Worm (Caenorhabditis elegans): Measurements from ENCODE around the gene saeg-1.

saeg-1 gene

ce11 chrV:10896706-10897105 lies 31.2 kb upstream of the saeg-1 start:
- TF ChIP-seq flt-1 (GFP tag; IDR thresholded peaks at IDR 0.05) (no peak), ztf-23 (GFP tag; IDR thresholded peaks at IDR 0.05) (no peak), tab-1 (GFP tag; IDR thresholded peaks at IDR 0.05) (no peak), med-1 (GFP tag; optimal IDR thresholded peaks at IDR 0.05; ENCODE audit: insufficient read depth) (no peak), ztf-29 (GFP tag; IDR thresholded peaks at IDR 0.05) (no peak), T22C8.4 (GFP tag; IDR thresholded peaks at IDR 0.05) (no peak), cog-1 (tag; optimal IDR thresholded peaks at IDR 0.05) (no peak), klf-2 (GFP tag; conservative IDR thresholded peaks at IDR 0.05) (no peak), ref-1 (GFP tag; conservative IDR thresholded peaks at IDR 0.05) (no peak)

- TF ChIP-seq klf-2 (GFP tag; conservative IDR thresholded peaks at IDR 0.05) = no peak
- no peak for TF ChIP-seq ref-1 (GFP tag; conservative IDR thresholded peaks at IDR 0.05)
- TF ChIP-seq flt-1 (GFP tag; IDR thresholded peaks at IDR 0.05) = no peak
- no peak for TF ChIP-seq tab-1 (GFP tag; IDR thresholded peaks at IDR 0.05)
- TF ChIP-seq cog-1 (tag; optimal IDR thresholded peaks at IDR 0.05) = no peak
- TF ChIP-seq med-1 (GFP tag; optimal IDR thresholded peaks at IDR 0.05; ENCODE audit: insufficient read depth) = no peak
- no peak for TF ChIP-seq ztf-29 (GFP tag; IDR thresholded peaks at IDR 0.05)
- no peak for TF ChIP-seq ztf-23 (GFP tag; IDR thresholded peaks at IDR 0.05)
- no peak for TF ChIP-seq T22C8.4 (GFP tag; IDR thresholded peaks at IDR 0.05)
Measured at ce11 chrV:10896295-10896694, 30.8 kb upstream of the saeg-1 start, which contains the start of gene F32D8.13. TSS of gene F32D8.13 (minus strand) at chrV:10896543.

ce11 chrV:10894601-10895000 lies 29.1 kb upstream of the saeg-1 start, which contains the start of the genes F32D8.14 and F32D8.5:
TSS of gene F32D8.14 (minus strand) at chrV:10894788.
TSS of gene F32D8.5 (plus strand) at chrV:10894800.
- TF ChIP-seq T22C8.4 (GFP tag; IDR thresholded peaks at IDR 0.05) (no peak), klf-2 (GFP tag; conservative IDR thresholded peaks at IDR 0.05) (no peak), ztf-23 (GFP tag; IDR thresholded peaks at IDR 0.05) (peak; percentile 78; the same call in 1 of the 2 replicates), flt-1 (GFP tag; IDR thresholded peaks at IDR 0.05) (peak; percentile 57; the same call in 1 of the 2 replicates), cog-1 (tag; optimal IDR thresholded peaks at IDR 0.05) (peak; percentile 4), ztf-29 (GFP tag; IDR thresholded peaks at IDR 0.05) (no peak), med-1 (GFP tag; optimal IDR thresholded peaks at IDR 0.05; ENCODE audit: insufficient read depth) (no peak), tab-1 (GFP tag; IDR thresholded peaks at IDR 0.05) (no peak), ref-1 (GFP tag; conservative IDR thresholded peaks at IDR 0.05) (no peak)

DNA sequence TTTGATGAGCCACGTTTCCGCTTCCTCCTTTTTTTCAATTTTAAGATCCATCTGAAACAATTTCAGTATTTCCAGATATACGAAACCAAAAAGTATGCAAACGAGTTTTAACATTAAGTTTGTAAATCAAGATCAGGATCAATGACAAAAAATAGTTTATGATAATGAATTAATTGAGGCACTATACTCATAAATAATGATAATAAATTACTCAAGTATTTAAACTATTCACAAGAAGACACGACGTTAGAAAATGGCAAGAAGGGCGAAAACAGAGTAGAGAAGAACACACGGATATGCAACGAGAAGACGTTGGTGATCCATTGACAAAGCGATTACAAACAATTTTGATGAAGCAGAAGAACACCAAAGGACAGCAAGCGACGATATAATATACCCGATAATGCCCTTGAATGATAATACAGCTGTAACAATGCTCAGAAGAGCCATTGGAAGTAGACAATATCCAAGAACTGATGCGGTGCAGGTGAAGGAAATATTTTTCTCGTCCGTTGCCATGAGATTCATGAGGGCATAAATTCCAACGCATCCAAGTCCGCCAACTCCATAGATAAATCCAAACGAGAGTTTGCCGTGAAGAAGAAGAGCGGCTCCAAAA lies 28.1 kb upstream of the saeg-1 start, which contains the start of gene F32D8.4:
TSS of gene F32D8.4 (minus strand) at position 51 of the 619 bp plus-strand sequence.
- TF ChIP-seq med-1 (GFP tag; optimal IDR thresholded peaks at IDR 0.05; ENCODE audit: insufficient read depth) (no peak), T22C8.4 (GFP tag; IDR thresholded peaks at IDR 0.05) (no peak), ref-1 (GFP tag; conservative IDR thresholded peaks at IDR 0.05) (no peak), klf-2 (GFP tag; conservative IDR thresholded peaks at IDR 0.05) (no peak), ztf-29 (GFP tag; IDR thresholded peaks at IDR 0.05) (no peak), tab-1 (GFP tag; IDR thresholded peaks at IDR 0.05) (no peak), ztf-23 (GFP tag; IDR thresholded peaks at IDR 0.05) (no peak), flt-1 (GFP tag; IDR thresholded peaks at IDR 0.05) (no peak), cog-1 (tag; optimal IDR thresholded peaks at IDR 0.05) (no peak)

DNA sequence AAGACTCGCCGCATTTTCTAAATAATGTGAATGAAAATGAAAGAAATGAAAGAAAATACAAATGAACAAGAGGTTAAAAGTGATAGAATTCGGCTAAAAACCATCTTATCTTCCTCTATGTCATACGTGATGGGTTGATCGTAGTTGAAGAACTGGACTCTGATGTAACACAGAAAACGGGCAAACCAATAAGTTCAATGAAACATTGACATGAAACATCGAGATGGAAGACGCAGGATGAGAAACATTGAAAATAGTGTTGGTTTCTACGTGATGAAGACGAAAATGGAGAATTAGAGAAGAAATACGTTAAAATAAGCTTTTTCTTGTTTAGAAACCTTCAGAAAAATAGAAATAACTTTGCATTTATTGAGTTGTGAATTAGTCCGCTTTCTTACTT lies 25.5 kb upstream of the saeg-1 start, which contains the start of gene F32D8.12:
TSS of gene F32D8.12 (minus strand) at position 48 of the 400 bp plus-strand sequence.
- TF ChIP-seq ref-1 (GFP tag; conservative IDR thresholded peaks at IDR 0.05) (no peak), med-1 (GFP tag; optimal IDR thresholded peaks at IDR 0.05; ENCODE audit: insufficient read depth) (no peak), ztf-29 (GFP tag; IDR thresholded peaks at IDR 0.05) (no peak), cog-1 (tag; optimal IDR thresholded peaks at IDR 0.05) (no peak), flt-1 (GFP tag; IDR thresholded peaks at IDR 0.05) (no peak), T22C8.4 (GFP tag; IDR thresholded peaks at IDR 0.05) (no peak), ztf-23 (GFP tag; IDR thresholded peaks at IDR 0.05) (no peak), klf-2 (GFP tag; conservative IDR thresholded peaks at IDR 0.05) (no peak), tab-1 (GFP tag; IDR thresholded peaks at IDR 0.05) (no peak)

DNA sequence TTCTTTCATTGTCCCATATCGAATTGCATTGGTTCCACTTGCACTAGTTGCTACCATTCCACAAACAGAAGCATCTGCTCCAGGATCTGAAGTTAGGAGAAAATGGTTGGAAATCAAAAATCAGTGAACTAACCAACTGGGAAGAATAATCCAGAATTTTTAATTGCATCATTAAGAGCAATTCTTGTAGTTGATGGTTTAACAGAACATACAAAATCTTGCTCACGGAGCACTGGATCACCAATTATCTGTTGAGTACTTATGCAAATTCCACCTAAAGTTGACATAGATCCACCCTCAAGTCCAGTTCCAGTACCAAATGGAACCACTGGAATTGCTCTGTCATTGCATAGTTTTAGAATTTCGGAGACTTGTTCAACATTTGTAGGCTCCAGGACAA lies 24.3 kb upstream of the saeg-1 start:
- TF ChIP-seq T22C8.4 (GFP tag; IDR thresholded peaks at IDR 0.05) (no peak), cog-1 (tag; optimal IDR thresholded peaks at IDR 0.05) (no peak), ztf-23 (GFP tag; IDR thresholded peaks at IDR 0.05) (no peak), tab-1 (GFP tag; IDR thresholded peaks at IDR 0.05) (no peak), ref-1 (GFP tag; conservative IDR thresholded peaks at IDR 0.05) (no peak), ztf-29 (GFP tag; IDR thresholded peaks at IDR 0.05) (no peak), med-1 (GFP tag; optimal IDR thresholded peaks at IDR 0.05; ENCODE audit: insufficient read depth) (no peak)

DNA sequence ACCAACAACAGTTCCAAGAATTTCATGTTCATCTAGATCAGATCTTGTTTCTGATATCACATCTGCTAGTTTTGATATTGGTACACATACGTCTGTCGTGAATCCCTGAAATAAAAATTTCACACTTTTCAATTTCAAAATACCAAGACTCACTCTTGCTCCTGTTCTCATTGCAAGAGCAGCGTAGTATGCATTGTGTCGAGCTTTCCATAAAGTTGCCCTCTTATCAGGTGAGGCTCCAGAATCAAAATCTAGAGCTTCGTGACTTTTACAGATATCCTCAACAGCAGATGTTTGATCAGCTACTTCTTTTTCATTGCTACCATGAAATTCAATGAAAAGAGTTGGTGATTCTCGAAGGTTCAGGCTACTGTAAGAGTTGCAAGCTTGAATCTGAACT lies 23.5 kb upstream of the saeg-1 start, which contains the start of gene F32D8.11:
TSS of gene F32D8.11 (minus strand) at position 101 of the 400 bp plus-strand sequence.
- TF ChIP-seq ztf-23 (GFP tag; IDR thresholded peaks at IDR 0.05) = no peak
- TF ChIP-seq klf-2 (GFP tag; conservative IDR thresholded peaks at IDR 0.05) = no peak
- no peak for TF ChIP-seq cog-1 (tag; optimal IDR thresholded peaks at IDR 0.05)
- TF ChIP-seq T22C8.4 (GFP tag; IDR thresholded peaks at IDR 0.05) = no peak
- TF ChIP-seq flt-1 (GFP tag; IDR thresholded peaks at IDR 0.05) = no peak
- TF ChIP-seq ref-1 (GFP tag; conservative IDR thresholded peaks at IDR 0.05) = no peak
- no peak for TF ChIP-seq med-1 (GFP tag; optimal IDR thresholded peaks at IDR 0.05; ENCODE audit: insufficient read depth)
- no peak for TF ChIP-seq ztf-29 (GFP tag; IDR thresholded peaks at IDR 0.05)
- TF ChIP-seq tab-1 (GFP tag; IDR thresholded peaks at IDR 0.05) = no peak

ce11 chrV:10888153-10888552 lies 22.7 kb upstream of the saeg-1 start:
- TF ChIP-seq T22C8.4 (GFP tag; IDR thresholded peaks at IDR 0.05) (no peak), flt-1 (GFP tag; IDR thresholded peaks at IDR 0.05) (no peak), ztf-29 (GFP tag; IDR thresholded peaks at IDR 0.05) (no peak)

DNA sequence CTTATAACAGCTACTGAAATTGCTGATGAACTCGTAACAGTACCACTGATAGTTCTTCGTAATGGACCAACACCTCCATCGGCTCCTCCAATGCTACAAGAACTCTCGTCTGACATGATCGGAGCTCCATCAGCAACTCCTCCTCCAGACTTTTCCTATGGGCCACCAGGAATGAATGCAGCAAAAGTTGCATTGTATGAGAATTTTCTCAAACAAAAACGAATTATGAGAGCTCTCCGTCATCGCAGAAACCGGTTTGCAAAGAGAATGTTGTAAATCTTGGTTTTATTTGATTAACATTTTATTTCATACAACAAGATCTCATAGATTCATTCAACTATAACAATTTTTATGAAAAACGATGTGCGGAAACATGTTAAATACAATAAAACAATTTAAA lies 22.1 kb upstream of the saeg-1 start:
- TF ChIP-seq med-1 (GFP tag; optimal IDR thresholded peaks at IDR 0.05; ENCODE audit: insufficient read depth) (no peak), klf-2 (GFP tag; conservative IDR thresholded peaks at IDR 0.05) (no peak), T22C8.4 (GFP tag; IDR thresholded peaks at IDR 0.05) (no peak), ref-1 (GFP tag; conservative IDR thresholded peaks at IDR 0.05) (no peak)
